Fruit fly (Drosophila melanogaster) whole organism: ENCODE measurements around the gene Cnep1r2.

Source experiments
- CG8478 ChIP-seq: fragments of >200 bp; optimal IDR thresholded peaks from 2 replicates; lab custom pipeline; 2018; ENCODE audit warnings: inconsistent platforms
- Dll ChIP-seq: fragments of >200 bp; optimal IDR thresholded peaks from 2 replicates; lab custom pipeline; 2017
- pan ChIP-seq: fragments of >200 bp; optimal IDR thresholded peaks from 2 replicates; lab custom pipeline; 2017
- psq ChIP-seq: fragments of >200 bp; optimal IDR thresholded peaks from 2 replicates; lab custom pipeline; 2017

dm6 chr3L:10679711-10680154, 41.8 kb downstream of the Cnep1r2 start:
- TF ChIP-seq CG8478 (no peak), pan (lab: Kevin White, UChicago) (no peak), psq (no peak), Dll (lab: Kevin White, UChicago) (no peak)
